Fruit fly (Drosophila melanogaster) whole organism, prepupa: ENCODE data around the gene CG17026.

Experiments
- CG6854 ChIP-seq: fragments of 200-800 bp; sonication (Bioruptor generic); optimal IDR thresholded peaks from 2 replicates; lab custom pipeline; 2017; ENCODE audit warnings: missing biosample characterization, mild to moderate bottlenecking, missing genetic modification characterization
- CG8119 ChIP-seq: fragments of 200-800 bp; sonication (Bioruptor generic); IDR thresholded peaks from 3 replicates; pipeline ENCODE4 v1.3.6; 2022; ENCODE audit warnings: missing biosample characterization, missing genetic modification characterization
- Eip93F ChIP-seq: fragments of 200-800 bp; sonication (Bioruptor generic); optimal IDR thresholded peaks from 2 replicates; lab custom pipeline; 2016; ENCODE audit warnings: missing biosample characterization, mild to moderate bottlenecking, missing genetic modification characterization
- Ets21C ChIP-seq: fragments of 200-800 bp; sonication (Bioruptor generic); optimal IDR thresholded peaks from 3 replicates; lab custom pipeline; 2016; ENCODE audit warnings: missing biosample characterization, missing genetic modification characterization
- Gug ChIP-seq: fragments of 200-800 bp; sonication (Bioruptor generic); IDR thresholded peaks from 2 replicates; pipeline ENCODE4 v1.3.6; 2022; ENCODE audit warnings: missing biosample characterization, missing genetic modification characterization
- Lpt ChIP-seq: fragments of 200-800 bp; sonication (Bioruptor generic); optimal IDR thresholded peaks from 3 replicates; lab custom pipeline; 2016; ENCODE audit warnings: missing biosample characterization, missing genetic modification characterization
- Sox14 ChIP-seq: fragments of 200-800 bp; sonication (Bioruptor generic); optimal IDR thresholded peaks from 3 replicates; lab custom pipeline; 2016; ENCODE audit warnings: missing biosample characterization, missing genetic modification characterization
- dac ChIP-seq: fragments of 200-800 bp; sonication (Bioruptor generic); optimal IDR thresholded peaks from 2 replicates; lab custom pipeline; 2017; ENCODE audit warnings: missing biosample characterization, mild to moderate bottlenecking, missing genetic modification characterization
- fd85E ChIP-seq: fragments of 200-800 bp; sonication (Bioruptor generic); optimal IDR thresholded peaks from 3 replicates; lab custom pipeline; 2016; ENCODE audit warnings: missing biosample characterization, missing genetic modification characterization
- net ChIP-seq: fragments of 200-800 bp; sonication (Bioruptor generic); optimal IDR thresholded peaks from 3 replicates; lab custom pipeline; 2016; ENCODE audit warnings: missing biosample characterization, missing genetic modification characterization
- svp ChIP-seq: fragments of 200-800 bp; sonication (Bioruptor generic); peaks from one replicate; lab custom pipeline; 2016; ENCODE audit warnings: missing biosample characterization, missing genetic modification characterization
- topi ChIP-seq: fragments of 200-800 bp; sonication (Bioruptor generic); optimal IDR thresholded peaks from 3 replicates; lab custom pipeline; 2016; ENCODE audit warnings: missing biosample characterization, missing genetic modification characterization

dm6 chr3L:15968686-15969085 lies 6.5 kb upstream of the CG17026 start:
- TF ChIP-seq Gug (no peak), dac (GFP tag; lab: Kevin White, UChicago) (no peak), Ets21C (GFP tag; lab: Kevin White, UChicago) (no peak), Eip93F (GFP tag; lab: Kevin White, UChicago) (no peak), CG8119 (GFP tag; lab: Robert Waterston, UW) (no peak), svp (peak; percentile 93), fd85E (GFP tag; lab: Kevin White, UChicago) (no peak), Lpt (no peak), topi (GFP tag; lab: Kevin White, UChicago) (no peak), CG6854 (no peak), net (GFP tag; lab: Kevin White, UChicago) (no peak), Sox14 (GFP tag; lab: Kevin White, UChicago) (no peak)
